6 worm cellular contexts compared by ENCODE assay signal in the genomic region with DNA sequence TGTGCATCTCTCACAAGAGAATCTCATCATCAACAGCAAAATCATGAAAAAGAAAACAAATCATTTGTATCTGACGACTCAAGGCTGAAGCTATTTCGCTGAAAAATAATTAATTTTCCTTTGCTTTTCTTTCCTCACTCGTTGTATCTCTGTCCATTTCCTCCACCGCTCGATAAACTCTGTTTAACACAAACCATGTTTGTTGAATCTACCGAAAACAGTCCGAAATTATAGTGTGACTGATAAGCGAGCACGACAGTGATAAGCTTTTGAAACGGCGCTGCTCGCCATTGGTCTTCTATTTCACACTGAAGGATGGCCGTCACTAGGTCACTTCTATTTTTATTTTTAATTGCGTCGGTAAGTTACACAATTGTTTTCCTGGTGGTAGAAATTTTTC.
TF ChIP-seq lines count a peak whose summit lies in the region.

A gene (plus strand): TSS at position 142 of the 400 bp plus-strand sequence.

TF ChIP-seq in whole organism, L1 larva, 84 proteins besides CTCF, POLR2A, EP300 and RAD21 (continues in another document):
- TF ChIP-seq unc-86 (tag; optimal IDR thresholded peaks at IDR 0.05; lab: Kevin White, UChicago) (no peak), unc-30 (tag; optimal IDR thresholded peaks at IDR 0.05; lab: Kevin White, UChicago) (no peak), pqm-1 (tag; optimal IDR thresholded peaks at IDR 0.05; lab: Kevin White, UChicago) (peak; percentile 48), sox-4 (tag; optimal IDR thresholded peaks at IDR 0.05; lab: Kevin White, UChicago) (no peak), fkh-4 (tag; optimal IDR thresholded peaks at IDR 0.05; lab: Kevin White, UChicago; ENCODE audit: borderline replicate concordance) (no peak), efl-3 (GFP tag; optimal IDR thresholded peaks at IDR 0.05; lab: Kevin White, UChicago) (no peak), elt-3 (tag; optimal IDR thresholded peaks at IDR 0.05; lab: Kevin White, UChicago) (no peak), snpc-4 (tag; optimal IDR thresholded peaks at IDR 0.05; lab: Kevin White, UChicago) (no peak), elt-2 (tag; optimal IDR thresholded peaks at IDR 0.05; lab: Kevin White, UChicago) (peak; percentile 18), efl-1 (optimal IDR thresholded peaks at IDR 0.05; lab: Kevin White, UChicago) (no peak), efl-1 (GFP tag; optimal IDR thresholded peaks at IDR 0.05 in 1 of 2; lab: Kevin White, UChicago) (peak in 1 of 2 experiments; percentile 75), xbp-1 (tag; optimal IDR thresholded peaks at IDR 0.05; lab: Kevin White, UChicago) (no peak), C34B4.2 (tag; optimal IDR thresholded peaks at IDR 0.05; lab: Kevin White, UChicago) (no peak), irx-1 (tag; optimal IDR thresholded peaks at IDR 0.05; lab: Kevin White, UChicago) (no peak)

TF ChIP-seq in whole organism, L2 larva, 48 proteins besides CTCF, POLR2A, EP300 and RAD21:
- TF ChIP-seq nhr-21 (tag; optimal IDR thresholded peaks at IDR 0.05; lab: Kevin White, UChicago): no peak
- peak; percentile 30 for TF ChIP-seq fos-1 (tag; optimal IDR thresholded peaks at IDR 0.05; lab: Kevin White, UChicago)
- no peak for TF ChIP-seq alr-1 (tag; optimal IDR thresholded peaks at IDR 0.05; lab: Kevin White, UChicago)
- no peak for TF ChIP-seq nhr-129 (tag; optimal IDR thresholded peaks at IDR 0.05; lab: Kevin White, UChicago)
- TF ChIP-seq snpc-4 (tag; optimal IDR thresholded peaks at IDR 0.05; lab: Kevin White, UChicago): no peak

TF ChIP-seq in whole organism, L3 larva, 47 proteins besides CTCF, POLR2A, EP300 and RAD21:
- TF ChIP-seq pqm-1 (tag; optimal IDR thresholded peaks at IDR 0.05; lab: Kevin White, UChicago): peak; percentile 63
- no peak for TF ChIP-seq ztf-11 (tag; optimal IDR thresholded peaks at IDR 0.05; lab: Kevin White, UChicago)
- peak; percentile 48 for TF ChIP-seq elt-2 (tag; optimal IDR thresholded peaks at IDR 0.05; lab: Kevin White, UChicago)

TF ChIP-seq in whole organism, L4 larva, 104 proteins besides CTCF, POLR2A, EP300 and RAD21:
- TF ChIP-seq ceh-62 (tag; optimal IDR thresholded peaks at IDR 0.05; lab: Kevin White, UChicago) (no peak), pqm-1 (tag; optimal IDR thresholded peaks at IDR 0.05; lab: Kevin White, UChicago) (peak; percentile 60), ZK337.2 (GFP tag; IDR thresholded peaks at IDR 0.05; lab: Robert Waterston, UW) (no peak), zip-11 (GFP tag; IDR thresholded peaks at IDR 0.05; lab: Robert Waterston, UW) (no peak), duxl-1 (tag; optimal IDR thresholded peaks at IDR 0.05; lab: Kevin White, UChicago; ENCODE audit: poor library complexity) (no peak), mes-2 (tag; optimal IDR thresholded peaks at IDR 0.05; lab: Kevin White, UChicago; ENCODE audit: poor library complexity, severe bottlenecking) (peak; percentile 18), mxl-3 (GFP tag; optimal IDR thresholded peaks at IDR 0.05; lab: Kevin White, UChicago) (peak; percentile 19), hlh-11 (tag; optimal IDR thresholded peaks at IDR 0.05; lab: Kevin White, UChicago) (peak; percentile 61), hmg-1.1 (GFP tag; IDR thresholded peaks at IDR 0.05; lab: Robert Waterston, UW) (no peak), dmd-6 (GFP tag; IDR thresholded peaks at IDR 0.05; lab: Robert Waterston, UW) (peak; percentile 43), nhr-28 (tag; optimal IDR thresholded peaks at IDR 0.05; lab: Kevin White, UChicago) (peak; percentile 75), daf-16 (GFP tag; optimal IDR thresholded peaks at IDR 0.05; lab: Kevin White, UChicago) (no peak), daf-16 (tag; optimal IDR thresholded peaks at IDR 0.05; lab: Kevin White, UChicago) (peak; percentile 51), ama-1 (optimal IDR thresholded peaks at IDR 0.05; lab: Kevin White, UChicago) (no peak), lin-1 (GFP tag; IDR thresholded peaks at IDR 0.05; lab: Robert Waterston, UW) (0 out of 2 replicates have a peak, but pooled peaks have one; percentile 18), nhr-102 (tag; optimal IDR thresholded peaks at IDR 0.05; lab: Kevin White, UChicago) (peak; percentile 5), nhr-77 (tag; optimal IDR thresholded peaks at IDR 0.05; lab: Kevin White, UChicago) (peak; percentile 13), ZK546.5 (tag; optimal IDR thresholded peaks at IDR 0.05; lab: Kevin White, UChicago) (no peak), dve-1 (tag; optimal IDR thresholded peaks at IDR 0.05; lab: Kevin White, UChicago; ENCODE audit: insufficient read depth) (peak; percentile 26)

TF ChIP-seq in whole organism, late embryonic, 69 proteins besides CTCF, POLR2A, EP300 and RAD21:
- no peak for TF ChIP-seq C38D4.7 (GFP tag; optimal IDR thresholded peaks at IDR 0.05; lab: Kevin White, UChicago)
- TF ChIP-seq elt-2 (tag; optimal IDR thresholded peaks at IDR 0.05; lab: Kevin White, UChicago): peak; percentile 45

TF ChIP-seq in whole organism, young adult, 124 proteins besides CTCF, POLR2A, EP300 and RAD21:
- no peak for TF ChIP-seq Y79H2A.3 (GFP tag; conservative IDR thresholded peaks at IDR 0.05; lab: Robert Waterston, UW)
- no peak for TF ChIP-seq hrde-1 (tag; optimal IDR thresholded peaks at IDR 0.05; lab: Kevin White, UChicago; ENCODE audit: borderline replicate concordance)
- TF ChIP-seq rcor-1 (GFP tag; IDR thresholded peaks at IDR 0.05; lab: Robert Waterston, UW): no peak
- TF ChIP-seq D2030.7 (GFP tag; IDR thresholded peaks at IDR 0.05; lab: Robert Waterston, UW): no peak
- peak; percentile 80 for TF ChIP-seq nhr-80 (tag; optimal IDR thresholded peaks at IDR 0.05; lab: Kevin White, UChicago)
- no peak for TF ChIP-seq sdz-38 (tag; optimal IDR thresholded peaks at IDR 0.05; lab: Kevin White, UChicago)
- TF ChIP-seq rec-8 (tag; optimal IDR thresholded peaks at IDR 0.05; lab: Kevin White, UChicago): no peak
- TF ChIP-seq rpc-1 (optimal IDR thresholded peaks at IDR 0.05; lab: Kevin White, UChicago): no peak
- TF ChIP-seq rpc-1 (tag; optimal IDR thresholded peaks at IDR 0.05; lab: Kevin White, UChicago): no peak
- TF ChIP-seq egl-18 (GFP tag; IDR thresholded peaks at IDR 0.05; lab: Robert Waterston, UW): no peak
TF ChIP-seq in whole organism, young adult: peak in this region for 1.
